Fruit fly (Drosophila melanogaster) whole organism, embryonic: Measurements from ENCODE around the gene CG43894.

Source experiments
- Asciz ChIP-seq: fragments of 200-800 bp; sonication (Bioruptor generic); optimal IDR thresholded peaks from 2 replicates; lab custom pipeline; 2017; ENCODE audit warnings: missing biosample characterization, mild to moderate bottlenecking, missing genetic modification characterization, missing genetic modification reagents
- B-H2 ChIP-seq: fragments of 200-800 bp; sonication (Bioruptor generic); optimal IDR thresholded peaks from 2 replicates; lab custom pipeline; 2018; ENCODE audit warnings: missing biosample characterization, mild to moderate bottlenecking, missing genetic modification characterization
- Blimp-1 ChIP-seq: fragments of 200-800 bp; sonication (Bioruptor generic); optimal IDR thresholded peaks from 3 replicates; lab custom pipeline; 2018; ENCODE audit warnings: missing biosample characterization, missing genetic modification characterization, mild to moderate bottlenecking, moderate library complexity, missing genetic modification reagents
- C15 ChIP-seq: fragments of 200-800 bp; sonication (Bioruptor generic); IDR thresholded peaks from 3 replicates; pipeline ENCODE4 v1.3.6; 2022; ENCODE audit warnings: missing biosample characterization, missing genetic modification characterization
- CG10462 ChIP-seq: fragments of 200-800 bp; sonication (Bioruptor generic); optimal IDR thresholded peaks from 2 replicates; lab custom pipeline; 2016; ENCODE audit warnings: missing biosample characterization, missing genetic modification characterization
- CG10979 ChIP-seq: fragments of 200-800 bp; sonication (Bioruptor generic); optimal IDR thresholded peaks from 2 replicates; lab custom pipeline; 2018; ENCODE audit warnings: missing biosample characterization, mild to moderate bottlenecking, missing genetic modification characterization, moderate library complexity
- CG11247 ChIP-seq: fragments of 200-800 bp; sonication (Bioruptor generic); IDR thresholded peaks from 2 replicates; pipeline ENCODE4 v1.3.6; 2022; ENCODE audit warnings: missing biosample characterization, missing genetic modification characterization
- CG1233 ChIP-seq: fragments of 200-800 bp; sonication (Bioruptor generic); optimal IDR thresholded peaks from 4 replicates; lab custom pipeline; 2018; ENCODE audit warnings: missing biosample characterization, mild to moderate bottlenecking, missing genetic modification characterization
- CG1529 ChIP-seq: fragments of 200-800 bp; sonication (Bioruptor generic); optimal IDR thresholded peaks from 3 replicates; lab custom pipeline; 2018; ENCODE audit warnings: missing biosample characterization, missing genetic modification characterization
- CG30020 ChIP-seq: fragments of 200-800 bp; optimal IDR thresholded peaks from 2 replicates; lab custom pipeline; 2019; ENCODE audit warnings: missing biosample characterization, mild to moderate bottlenecking, missing genetic modification characterization, moderate library complexity
- CG34376 ChIP-seq: fragments of 200-800 bp; sonication (Bioruptor generic); optimal IDR thresholded peaks from 2 replicates; lab custom pipeline; 2018; ENCODE audit warnings: missing biosample characterization, mild to moderate bottlenecking, missing genetic modification characterization
- CkIIα-i1 ChIP-seq: fragments of 200-800 bp; sonication (Bioruptor generic); IDR thresholded peaks from 2 replicates; pipeline ENCODE4 v1.3.6; 2022; ENCODE audit warnings: missing biosample characterization, missing genetic modification characterization
- GATAe ChIP-seq: fragments of 200-800 bp; sonication (Bioruptor generic); conservative IDR thresholded peaks from 2 replicates; pipeline ENCODE4 v1.3.6; 2022; ENCODE audit warnings: missing biosample characterization, missing genetic modification characterization
- HLH3B ChIP-seq: fragments of 200-800 bp; sonication (Bioruptor generic); IDR thresholded peaks from 2 replicates; pipeline ENCODE4 v1.3.6; 2022; ENCODE audit warnings: missing biosample characterization, missing genetic modification characterization
- Hr3 ChIP-seq: fragments of 200-800 bp; sonication (Bioruptor generic); optimal IDR thresholded peaks from 3 replicates; lab custom pipeline; 2016; ENCODE audit warnings: missing biosample characterization, missing genetic modification characterization
- Hr51 ChIP-seq, 2 experiments: fragments of 200-800 bp; sonication (Bioruptor generic); optimal IDR thresholded peaks; 2 replicates in 1 of 2; 3 replicates in 1 of 2; lab custom pipeline; 2016 to 2018; ENCODE audit warnings: missing biosample characterization in 2 of 2, missing genetic modification characterization in 2 of 2, mild to moderate bottlenecking in 1 of 2, moderate library complexity in 1 of 2
- Med ChIP-seq: fragments of 200-800 bp; sonication (Bioruptor generic); peaks from one replicate; lab custom pipeline; 2016; ENCODE audit warnings: missing biosample characterization, missing genetic modification characterization, mild to moderate bottlenecking, inconsistent platforms, moderate library complexity
- Meics ChIP-seq: fragments of 200-800 bp; sonication (Bioruptor generic); optimal IDR thresholded peaks from 2 replicates; lab custom pipeline; 2017; ENCODE audit warnings: missing biosample characterization, mild to moderate bottlenecking, missing genetic modification characterization
- Mes4 ChIP-seq: fragments of 200-800 bp; sonication (Bioruptor generic); optimal IDR thresholded peaks from 2 replicates; lab custom pipeline; 2016; ENCODE audit warnings: missing biosample characterization, missing genetic modification characterization
- Xrp1 ChIP-seq: fragments of 200-800 bp; sonication (Bioruptor generic); IDR thresholded peaks from 2 replicates; pipeline ENCODE4 v1.3.6; 2022; ENCODE audit warnings: missing biosample characterization, missing genetic modification characterization
- cato ChIP-seq: fragments of 200-800 bp; sonication (Bioruptor generic); optimal IDR thresholded peaks from 2 replicates; lab custom pipeline; 2016; ENCODE audit warnings: missing biosample characterization, missing genetic modification characterization, borderline replicate concordance
- cwo ChIP-seq: fragments of 200-800 bp; sonication (Bioruptor generic); optimal IDR thresholded peaks from 3 replicates; lab custom pipeline; 2017; ENCODE audit warnings: missing biosample characterization, missing genetic modification characterization, mild to moderate bottlenecking, moderate library complexity, missing genetic modification reagents
- esg ChIP-seq: fragments of 200-800 bp; sonication (Bioruptor generic); conservative IDR thresholded peaks from 2 replicates; pipeline ENCODE4 v1.3.6; 2022; ENCODE audit warnings: missing biosample characterization, missing genetic modification characterization
- exex ChIP-seq: fragments of 200-800 bp; sonication (Bioruptor generic); optimal IDR thresholded peaks from 4 replicates; lab custom pipeline; 2018; ENCODE audit warnings: missing biosample characterization, mild to moderate bottlenecking, missing genetic modification characterization, moderate library complexity
- fd3F ChIP-seq: fragments of 200-800 bp; sonication (Bioruptor generic); optimal IDR thresholded peaks from 2 replicates; lab custom pipeline; 2018; ENCODE audit warnings: missing biosample characterization, mild to moderate bottlenecking, missing genetic modification characterization, moderate library complexity
- grn ChIP-seq: fragments of 200-800 bp; sonication (Bioruptor generic); optimal IDR thresholded peaks from 3 replicates; lab custom pipeline; 2017; ENCODE audit warnings: missing biosample characterization, missing genetic modification characterization
- inv ChIP-seq: fragments of 200-800 bp; sonication (Bioruptor generic); IDR thresholded peaks from 2 replicates; pipeline ENCODE4 v1.3.6; 2022; ENCODE audit warnings: missing biosample characterization, missing genetic modification characterization; ENCODE audit not compliant: partially characterized antibody
- jing ChIP-seq: fragments of 200-800 bp; sonication (Bioruptor generic); optimal IDR thresholded peaks from 2 replicates; lab custom pipeline; 2018; ENCODE audit warnings: missing biosample characterization, mild to moderate bottlenecking, missing genetic modification characterization
- lov ChIP-seq, 2 experiments: fragments of 200-800 bp in 1 of 2; fragments of >200 bp in 1 of 2; sonication (Bioruptor generic) in 1 of 2; IDR thresholded peaks in 1 of 2; optimal IDR thresholded peaks in 1 of 2; 2 replicates in 1 of 2; 3 replicates in 1 of 2; pipeline versions ENCODE4 v1.3.6 to Lab custom; 2017 to 2022; ENCODE audit warnings: missing biosample characterization in 1 of 2, missing genetic modification characterization in 1 of 2
- mirr ChIP-seq: fragments of 200-800 bp; sonication (Bioruptor generic); optimal IDR thresholded peaks from 3 replicates; lab custom pipeline; 2018; ENCODE audit warnings: missing biosample characterization, mild to moderate bottlenecking, missing genetic modification characterization
- pita ChIP-seq: fragments of 200-800 bp; sonication (Bioruptor generic); optimal IDR thresholded peaks from 2 replicates; lab custom pipeline; 2017; ENCODE audit warnings: missing biosample characterization, mild to moderate bottlenecking, missing genetic modification characterization
- schlank ChIP-seq: fragments of 200-800 bp; sonication (Bioruptor generic); optimal IDR thresholded peaks from 2 replicates; lab custom pipeline; 2018; ENCODE audit warnings: missing biosample characterization, mild to moderate bottlenecking, missing genetic modification characterization
- sim ChIP-seq: fragments of 200-800 bp; sonication (Bioruptor generic); IDR thresholded peaks from 2 replicates; pipeline ENCODE4 v1.3.6; 2022; ENCODE audit warnings: missing biosample characterization, missing genetic modification characterization
- slbo ChIP-seq: fragments of 200-800 bp; sonication (Bioruptor generic); IDR thresholded peaks from 2 replicates; pipeline ENCODE4 v1.3.6; 2022; ENCODE audit warnings: missing biosample characterization, missing genetic modification characterization
- sr ChIP-seq: fragments of 200-800 bp; sonication (Bioruptor generic); IDR thresholded peaks from 3 replicates; pipeline ENCODE4 v1.3.6; 2022; ENCODE audit warnings: missing biosample characterization, missing genetic modification characterization
- sug ChIP-seq: fragments of 200-800 bp; optimal IDR thresholded peaks from 2 replicates; lab custom pipeline; 2019; ENCODE audit warnings: missing biosample characterization, mild to moderate bottlenecking, missing genetic modification characterization, moderate library complexity
- unc-4 ChIP-seq: fragments of 200-800 bp; sonication (Bioruptor generic); IDR thresholded peaks from 2 replicates; pipeline ENCODE4 v1.3.6; 2022; ENCODE audit warnings: missing biosample characterization, missing genetic modification characterization; ENCODE audit not compliant: partially characterized antibody
- vnd ChIP-seq: fragments of 200-800 bp; sonication (Bioruptor generic); IDR thresholded peaks from 3 replicates; pipeline ENCODE4 v1.3.6; 2022; ENCODE audit warnings: missing biosample characterization, missing genetic modification characterization; ENCODE audit not compliant: partially characterized antibody

CG43894 gene

dm6 chr3L:12874211-12874610 lies 15.4 kb upstream of the CG43894 start (continued):
- TF ChIP-seq Xrp1 (GFP tag; lab: Robert Waterston, UW) (no peak), pita (GFP tag; lab: Kevin White, UChicago) (no peak), jing (GFP tag; lab: Kevin White, UChicago) (no peak), CG10462 (GFP tag; lab: Kevin White, UChicago) (no peak), HLH3B (GFP tag; lab: Robert Waterston, UW) (peak; percentile 35; the same call in 1 of the 2 replicates), CG30020 (tag; lab: Kevin White, UChicago) (no peak), slbo (peak; percentile 46), Mes4 (GFP tag; lab: Kevin White, UChicago) (no peak), schlank (tag; lab: Kevin White, UChicago) (no peak), CG1233 (no peak), CG10979 (tag; lab: Kevin White, UChicago) (no peak), inv (no peak), esg (GFP tag; lab: Robert Waterston, UW) (peak; percentile 30; the same call in 1 of the 2 replicates), cato (GFP tag; lab: Kevin White, UChicago) (no peak), vnd (no peak), cwo (GFP tag; lab: Kevin White, UChicago) (peak; percentile 35), sim (GFP tag; lab: Robert Waterston, UW) (no peak), Meics (peak; percentile 47), Hr51 (GFP tag; optimal IDR thresholded peaks at IDR 0.05; lab: Kevin White, UChicago) (peak in 1 of 2 experiments; percentile 46), CG1529 (no peak), C15 (GFP tag; lab: Robert Waterston, UW) (no peak), Hr3 (GFP tag; lab: Kevin White, UChicago) (no peak), fd3F (GFP tag; lab: Kevin White, UChicago) (peak; percentile 7), CkIIα-i1 (GFP tag; lab: Robert Waterston, UW) (no peak), B-H2 (GFP tag; lab: Kevin White, UChicago) (no peak), lov (optimal IDR thresholded peaks at IDR 0.05; lab: Kevin White, UChicago) (no peak), lov (GFP tag; IDR thresholded peaks at IDR 0.05; lab: Robert Waterston, UW) (no peak), Med (peak; percentile 87), Blimp-1 (GFP tag; lab: Kevin White, UChicago) (no peak)

- TF ChIP-seq sug (peak; percentile 70), exex (tag; lab: Kevin White, UChicago) (peak; percentile 91), B-H2 (GFP tag; lab: Kevin White, UChicago) (no peak), grn (GFP tag; lab: Kevin White, UChicago) (peak; percentile 60), CG34376 (GFP tag; lab: Kevin White, UChicago) (peak; percentile 48), sr (GFP tag; lab: Robert Waterston, UW) (no peak), unc-4 (GFP tag; lab: Robert Waterston, UW) (no peak), GATAe (GFP tag; lab: Robert Waterston, UW) (peak; percentile 78), esg (GFP tag; lab: Robert Waterston, UW) (no peak), cwo (GFP tag; lab: Kevin White, UChicago) (peak; percentile 53), CG11247 (GFP tag; lab: Robert Waterston, UW) (no peak), Asciz (GFP tag; lab: Kevin White, UChicago) (no peak), mirr (GFP tag; lab: Kevin White, UChicago) (peak; percentile 10)
Measured at dm6 chr3L:12884680-12885079, 4.9 kb upstream of the CG43894 start, which contains the start of gene CG14120. CG14120 (plus strand) TSS chr3L:12885039.
